Worm (Caenorhabditis elegans): ENCODE data around the gene cisd-3.1.

DNA sequence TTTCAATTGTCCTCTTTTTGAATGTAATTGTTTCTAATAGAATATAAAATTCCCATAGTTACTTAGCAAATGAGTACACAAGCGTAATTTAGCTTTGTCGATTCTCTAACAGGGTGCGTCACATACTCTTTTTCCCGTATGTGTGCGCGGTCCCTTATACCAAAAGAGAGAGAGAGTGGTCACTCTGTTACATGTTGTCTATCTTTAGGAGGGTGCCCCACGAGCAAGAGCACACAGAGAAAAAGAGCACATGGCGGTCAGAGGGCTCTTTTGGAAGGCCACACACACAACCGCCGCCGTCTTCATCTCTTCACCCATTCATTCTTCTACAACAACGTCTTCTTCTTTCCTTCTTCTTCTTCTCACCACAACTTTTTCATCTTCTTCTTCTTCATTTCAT lies 28.8 kb upstream of the cisd-3.1 start:
- no peak for TF ChIP-seq egl-27 (tag; optimal IDR thresholded peaks at IDR 0.05)
- no peak for TF ChIP-seq nhr-28 (tag; optimal IDR thresholded peaks at IDR 0.05)
- peak; percentile 28 for TF ChIP-seq pha-4 (tag; optimal IDR thresholded peaks at IDR 0.05)
- TF ChIP-seq ama-1 (optimal IDR thresholded peaks at IDR 0.05): no peak
- TF ChIP-seq pqm-1 (tag; optimal IDR thresholded peaks at IDR 0.05): no peak
- TF ChIP-seq ceh-9 (tag; optimal IDR thresholded peaks at IDR 0.05): no peak
- TF ChIP-seq elt-1 (tag; optimal IDR thresholded peaks at IDR 0.05): no peak
- TF ChIP-seq fos-1 (tag; optimal IDR thresholded peaks at IDR 0.05): no peak
- no peak for TF ChIP-seq lin-15B (tag; optimal IDR thresholded peaks at IDR 0.05)
- no peak for TF ChIP-seq nhr-23 (tag; optimal IDR thresholded peaks at IDR 0.05)

Measured in whole organism, L3 larva.